Worm (Caenorhabditis elegans) whole organism, mixed stage, embryonic: ENCODE data around the gene T23E7.6.

Experiments
- blmp-1 ChIP-seq: fragments of 150-350 bp; optimal IDR thresholded peaks from 2 replicates; lab custom pipeline; 2014; ENCODE audit warnings: missing biosample characterization, missing genetic modification characterization
- nhr-76 ChIP-seq: sonication (generic microtip); optimal IDR thresholded peaks from 2 replicates; lab custom pipeline; 2017; ENCODE audit warnings: missing biosample characterization, missing genetic modification characterization
- pha-4 ChIP-seq: fragments of 150-350 bp; optimal IDR thresholded peaks from 2 replicates; lab custom pipeline; 2018; ENCODE audit warnings: missing biosample characterization, missing genetic modification reagents, missing genetic modification characterization
- unc-120 ChIP-seq: sonication (generic microtip); optimal IDR thresholded peaks from 2 replicates; lab custom pipeline; 2017; ENCODE audit warnings: missing genetic modification characterization, missing compliant biosample characterization; ENCODE audit not compliant: poor library complexity, severe bottlenecking
- unc-39 ChIP-seq: fragments of 150-350 bp; optimal IDR thresholded peaks from 2 replicates; lab custom pipeline; 2014; ENCODE audit warnings: missing biosample characterization, missing genetic modification characterization
- unc-62 ChIP-seq: fragments of 150-350 bp; optimal IDR thresholded peaks from 2 replicates; lab custom pipeline; 2014; ENCODE audit warnings: missing biosample characterization, missing genetic modification reagents, missing genetic modification characterization

ce11 chrX:17714342-17715011 lies 29.9 kb upstream of the T23E7.6 start, which contains the start of gene cTel55X.1:
- TF ChIP-seq pha-4 (no peak), unc-62 (GFP tag; lab: Kevin White, UChicago) (no peak), unc-39 (tag; lab: Kevin White, UChicago) (no peak), unc-120 (tag; lab: Kevin White, UChicago) (no peak), nhr-76 (tag; lab: Kevin White, UChicago) (no peak), blmp-1 (tag; lab: Kevin White, UChicago) (no peak)
